Fruit fly (Drosophila melanogaster) whole organism, embryonic: ENCODE data around the gene CG31010.

ENCODE experiments used
- CG3838 ChIP-seq: fragments of 200-800 bp; sonication (Bioruptor generic); optimal IDR thresholded peaks from 3 replicates; lab custom pipeline; 2016; ENCODE audit warnings: missing biosample characterization, missing genetic modification characterization
- CG5245 ChIP-seq: fragments of 200-800 bp; sonication (Bioruptor generic); optimal IDR thresholded peaks from 3 replicates; lab custom pipeline; 2016; ENCODE audit warnings: missing biosample characterization, missing genetic modification characterization
- CG6765 ChIP-seq: fragments of 200-800 bp; sonication (Bioruptor generic); optimal IDR thresholded peaks from 3 replicates; lab custom pipeline; 2017; ENCODE audit warnings: missing biosample characterization, mild to moderate bottlenecking, missing genetic modification characterization
- D ChIP-seq, 2 experiments: fragments of 200-800 bp in 1 of 2; fragments of >200 bp in 1 of 2; sonication (Bioruptor generic) in 1 of 2; optimal IDR thresholded peaks; 2 replicates in 1 of 2; 3 replicates in 1 of 2; lab custom pipeline; 2017; ENCODE audit warnings: mild to moderate bottlenecking in 1 of 2, missing biosample characterization in 1 of 2, missing genetic modification characterization in 1 of 2, missing genetic modification reagents in 1 of 2
- Dll ChIP-seq: fragments of 200-800 bp; sonication (Bioruptor generic); IDR thresholded peaks from 4 replicates; pipeline ENCODE4 v1.3.6; 2022; ENCODE audit warnings: missing biosample characterization, missing genetic modification characterization; ENCODE audit not compliant: partially characterized antibody
- Ets97D ChIP-seq: fragments of 200-800 bp; sonication (Bioruptor generic); optimal IDR thresholded peaks from 3 replicates; lab custom pipeline; 2016; ENCODE audit warnings: missing biosample characterization, missing genetic modification characterization
- Fer1 ChIP-seq: fragments of 200-800 bp; sonication (Bioruptor generic); optimal IDR thresholded peaks from 2 replicates; lab custom pipeline; 2017; ENCODE audit warnings: missing biosample characterization, mild to moderate bottlenecking, missing genetic modification characterization
- al ChIP-seq: fragments of 200-800 bp; sonication (Bioruptor generic); IDR thresholded peaks from 2 replicates; pipeline ENCODE4 v1.3.6; 2022; ENCODE audit warnings: missing biosample characterization, missing genetic modification characterization

DNA sequence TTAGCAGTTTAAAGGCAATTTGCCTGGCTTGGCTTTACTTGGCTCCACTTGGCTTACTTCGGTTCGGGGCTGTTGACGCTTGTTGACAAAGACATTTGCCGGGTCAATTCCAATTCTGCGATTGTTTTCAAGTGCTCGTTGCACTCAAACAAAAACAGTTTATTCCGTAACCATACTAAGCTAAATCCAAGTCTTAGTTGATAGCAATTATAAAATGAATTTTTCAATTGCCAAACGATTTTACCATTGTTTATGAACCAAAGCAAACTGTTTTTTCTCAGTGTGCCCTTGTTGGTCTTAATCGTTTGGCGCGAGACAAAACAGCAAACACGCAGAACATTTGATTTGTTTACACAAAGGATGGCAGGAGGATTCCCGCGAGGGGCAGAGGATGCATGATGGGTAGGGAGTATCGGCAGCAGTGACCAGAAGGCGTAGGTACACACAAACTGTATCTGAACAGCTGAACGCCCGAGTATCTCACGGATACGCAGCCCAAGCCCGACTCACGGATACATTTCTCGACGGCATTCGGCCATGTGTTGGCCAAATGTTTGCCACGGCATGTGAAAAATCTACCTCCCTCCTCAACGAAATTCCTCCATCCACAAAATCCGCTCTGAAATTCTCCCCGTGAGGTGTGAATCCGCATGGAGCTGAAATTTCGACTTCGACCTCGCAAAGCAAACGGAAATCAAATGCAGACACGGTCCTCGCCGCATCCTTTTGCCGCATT lies 48.7 kb upstream of the CG31010 start:
- TF ChIP-seq Fer1: no peak
- TF ChIP-seq Ets97D (GFP tag; lab: Kevin White, UChicago): no peak
- TF ChIP-seq CG6765 (GFP tag; lab: Kevin White, UChicago): no peak
- no peak for TF ChIP-seq D (optimal IDR thresholded peaks at IDR 0.05; lab: Kevin White, UChicago)
- TF ChIP-seq D (GFP tag; optimal IDR thresholded peaks at IDR 0.05; lab: Kevin White, UChicago): no peak
- no peak for TF ChIP-seq Dll
- no peak for TF ChIP-seq al (GFP tag; lab: Robert Waterston, UW)
- no peak for TF ChIP-seq CG3838 (GFP tag; lab: Kevin White, UChicago)
- no peak for TF ChIP-seq CG5245 (GFP tag; lab: Kevin White, UChicago)
